Fruit fly (Drosophila melanogaster) whole organism, embryonic: Measurements from ENCODE around the gene CG12118.

Experiments
- BEAF-32 ChIP-seq: fragments of 200-800 bp; sonication (Bioruptor generic); optimal IDR thresholded peaks from 3 replicates; lab custom pipeline; 2017; ENCODE audit warnings: missing biosample characterization, missing genetic modification characterization, mild to moderate bottlenecking, moderate library complexity, missing genetic modification reagents
- Bgb ChIP-seq: fragments of 200-800 bp; sonication (Bioruptor generic); IDR thresholded peaks from 2 replicates; pipeline ENCODE4 v1.3.6; 2022; ENCODE audit warnings: missing biosample characterization, missing genetic modification characterization; ENCODE audit not compliant: partially characterized antibody
- C15 ChIP-seq: fragments of 200-800 bp; sonication (Bioruptor generic); IDR thresholded peaks from 3 replicates; pipeline ENCODE4 v1.3.6; 2022; ENCODE audit warnings: missing biosample characterization, missing genetic modification characterization
- CG12659 ChIP-seq: fragments of 200-800 bp; sonication (Bioruptor generic); optimal IDR thresholded peaks from 3 replicates; lab custom pipeline; 2017; ENCODE audit warnings: mild to moderate bottlenecking, missing biosample characterization, missing genetic modification reagents, missing genetic modification characterization
- CG13287 ChIP-seq: fragments of 200-800 bp; sonication (Bioruptor generic); IDR thresholded peaks from 2 replicates; pipeline ENCODE4 v1.3.6; 2022; ENCODE audit warnings: missing biosample characterization, missing genetic modification characterization; ENCODE audit not compliant: partially characterized antibody
- CG14860 ChIP-seq: fragments of 200-800 bp; sonication (Bioruptor generic); IDR thresholded peaks from 3 replicates; pipeline ENCODE4 v1.3.6; 2022; ENCODE audit warnings: missing biosample characterization, missing genetic modification characterization; ENCODE audit not compliant: partially characterized antibody
- CG15514 ChIP-seq: fragments of 200-800 bp; sonication (Bioruptor generic); optimal IDR thresholded peaks from 3 replicates; lab custom pipeline; 2017; ENCODE audit warnings: missing biosample characterization, missing genetic modification characterization, mild to moderate bottlenecking, moderate library complexity, missing genetic modification reagents
- CG16813 ChIP-seq: fragments of 200-800 bp; sonication (Bioruptor generic); IDR thresholded peaks from 3 replicates; pipeline ENCODE4 v1.3.6; 2022; ENCODE audit warnings: missing biosample characterization, missing genetic modification characterization; ENCODE audit not compliant: partially characterized antibody
- CG16863 ChIP-seq: fragments of 200-800 bp; sonication (Bioruptor generic); optimal IDR thresholded peaks from 3 replicates; lab custom pipeline; 2016; ENCODE audit warnings: missing biosample characterization, missing genetic modification characterization
- CG17568 ChIP-seq: fragments of 200-800 bp; sonication (Bioruptor generic); optimal IDR thresholded peaks from 2 replicates; lab custom pipeline; 2018; ENCODE audit warnings: missing biosample characterization, mild to moderate bottlenecking, missing genetic modification characterization, moderate library complexity
- CG18599 ChIP-seq: fragments of 200-800 bp; sonication (Bioruptor generic); optimal IDR thresholded peaks from 3 replicates; lab custom pipeline; 2017; ENCODE audit warnings: missing biosample characterization, missing genetic modification characterization, mild to moderate bottlenecking, moderate library complexity, missing genetic modification reagents
- CG30020 ChIP-seq: fragments of 200-800 bp; optimal IDR thresholded peaks from 2 replicates; lab custom pipeline; 2019; ENCODE audit warnings: missing biosample characterization, mild to moderate bottlenecking, missing genetic modification characterization, moderate library complexity
- CG32772 ChIP-seq: fragments of 200-800 bp; sonication (Bioruptor generic); IDR thresholded peaks from 2 replicates; pipeline ENCODE4 v1.3.6; 2022; ENCODE audit warnings: missing biosample characterization, missing genetic modification characterization
- CG33557 ChIP-seq: fragments of 200-800 bp; sonication (Bioruptor generic); optimal IDR thresholded peaks from 2 replicates; lab custom pipeline; 2019; ENCODE audit warnings: missing biosample characterization, mild to moderate bottlenecking, missing genetic modification characterization, moderate library complexity
- CG34224 ChIP-seq: fragments of 200-800 bp; sonication (Bioruptor generic); IDR thresholded peaks from 3 replicates; pipeline ENCODE4 v1.3.6; 2022; ENCODE audit warnings: missing biosample characterization, missing genetic modification characterization; ENCODE audit not compliant: partially characterized antibody
- CG34422 ChIP-seq: fragments of 200-800 bp; sonication (Bioruptor generic); IDR thresholded peaks from 3 replicates; pipeline ENCODE4 v1.3.6; 2022; ENCODE audit warnings: missing biosample characterization, missing genetic modification characterization
- CG8290 ChIP-seq, 3 experiments: fragments of 200-800 bp; sonication (Bioruptor generic); optimal IDR thresholded peaks; 2 replicates each; lab custom pipeline; 2016 to 2019; ENCODE audit warnings: missing biosample characterization in 3 of 3, missing genetic modification characterization in 3 of 3, mild to moderate bottlenecking in 2 of 3, moderate library complexity in 1 of 3
- Dbx ChIP-seq: fragments of 200-800 bp; sonication (Bioruptor generic); IDR thresholded peaks from 3 replicates; pipeline ENCODE4 v1.3.6; 2022; ENCODE audit warnings: missing biosample characterization, missing genetic modification characterization
- Deaf1 ChIP-seq: fragments of 200-800 bp; optimal IDR thresholded peaks from 3 replicates; lab custom pipeline; 2019; ENCODE audit warnings: missing biosample characterization, mild to moderate bottlenecking, missing genetic modification characterization, moderate library complexity
- Dll ChIP-seq: fragments of 200-800 bp; sonication (Bioruptor generic); IDR thresholded peaks from 4 replicates; pipeline ENCODE4 v1.3.6; 2022; ENCODE audit warnings: missing biosample characterization, missing genetic modification characterization; ENCODE audit not compliant: partially characterized antibody
- E2f2 ChIP-seq: fragments of 200-800 bp; sonication (Bioruptor generic); IDR thresholded peaks from 2 replicates; pipeline ENCODE4 v1.3.6; 2022; ENCODE audit warnings: missing biosample characterization, missing genetic modification characterization
- HLH4C ChIP-seq: fragments of 200-800 bp; sonication (Bioruptor generic); IDR thresholded peaks from 3 replicates; pipeline ENCODE4 v1.3.6; 2022; ENCODE audit warnings: missing biosample characterization, missing genetic modification characterization; ENCODE audit not compliant: partially characterized antibody
- HmgZ ChIP-seq: fragments of 200-800 bp; sonication (Bioruptor generic); optimal IDR thresholded peaks from 2 replicates; lab custom pipeline; 2018; ENCODE audit warnings: missing biosample characterization, mild to moderate bottlenecking, missing genetic modification characterization
- MBD-R2 ChIP-seq: fragments of 200-800 bp; sonication (Bioruptor generic); IDR thresholded peaks from 2 replicates; pipeline ENCODE4 v1.3.6; 2022; ENCODE audit warnings: missing biosample characterization, missing genetic modification characterization
- Nf-YA ChIP-seq: fragments of 200-800 bp; sonication (Bioruptor generic); IDR thresholded peaks from 2 replicates; pipeline ENCODE4 v1.3.6; 2022; ENCODE audit warnings: missing biosample characterization, missing genetic modification characterization
- Pdp1 ChIP-seq, 2 experiments: fragments of 200-800 bp; sonication (Bioruptor generic); optimal IDR thresholded peaks; 3 replicates each; lab custom pipeline; 2016; ENCODE audit warnings: missing biosample characterization in 2 of 2, missing genetic modification characterization in 2 of 2, mild to moderate bottlenecking in 1 of 2, moderate library complexity in 1 of 2
- Scr ChIP-seq: fragments of 200-800 bp; sonication (Bioruptor generic); IDR thresholded peaks from 2 replicates; pipeline ENCODE4 v1.3.6; 2022; ENCODE audit warnings: missing biosample characterization, missing genetic modification characterization; ENCODE audit not compliant: partially characterized antibody
- Sin3A ChIP-seq: fragments of >200 bp; optimal IDR thresholded peaks from 2 replicates; lab custom pipeline; 2018
- Ssrp ChIP-seq: fragments of 200-800 bp; sonication (Bioruptor generic); optimal IDR thresholded peaks from 2 replicates; lab custom pipeline; 2018; ENCODE audit warnings: missing biosample characterization, mild to moderate bottlenecking, missing genetic modification characterization, moderate library complexity
- amos ChIP-seq: fragments of 200-800 bp; sonication (Bioruptor generic); IDR thresholded peaks from 2 replicates; pipeline ENCODE4 v1.3.6; 2022; ENCODE audit warnings: missing biosample characterization, missing genetic modification characterization; ENCODE audit not compliant: partially characterized antibody
- bcd ChIP-seq: fragments of 200-800 bp; sonication (Bioruptor generic); optimal IDR thresholded peaks from 2 replicates; lab custom pipeline; 2017; ENCODE audit warnings: missing biosample characterization, mild to moderate bottlenecking, missing genetic modification characterization
- crp ChIP-seq, 2 experiments: fragments of 200-800 bp; sonication (Bioruptor generic); optimal IDR thresholded peaks; 2 replicates in 1 of 2; 3 replicates in 1 of 2; lab custom pipeline; 2017; ENCODE audit warnings: missing biosample characterization in 2 of 2, missing genetic modification characterization in 2 of 2, mild to moderate bottlenecking in 1 of 2, moderate library complexity in 1 of 2
- dimm ChIP-seq: fragments of 200-800 bp; sonication (Bioruptor generic); IDR thresholded peaks from 2 replicates; pipeline ENCODE4 v1.3.6; 2022; ENCODE audit warnings: missing biosample characterization, missing genetic modification characterization
- en ChIP-seq: fragments of 200-800 bp; sonication (Bioruptor generic); optimal IDR thresholded peaks from 2 replicates; lab custom pipeline; 2016; ENCODE audit warnings: missing biosample characterization, missing genetic modification characterization
- eve ChIP-seq, 2 experiments: fragments of >200 bp; optimal IDR thresholded peaks; 2 replicates each; lab custom pipeline; 2017; ENCODE audit warnings: missing biosample characterization in 2 of 2, missing genetic modification characterization in 2 of 2
- ftz-f1 ChIP-seq: fragments of 200-800 bp; sonication (Bioruptor generic); optimal IDR thresholded peaks from 2 replicates; lab custom pipeline; 2016; ENCODE audit warnings: missing biosample characterization, missing genetic modification characterization
- gfzf ChIP-seq: fragments of 200-800 bp; sonication (Bioruptor generic); optimal IDR thresholded peaks from 2 replicates; lab custom pipeline; 2016; ENCODE audit warnings: missing biosample characterization, mild to moderate bottlenecking, missing genetic modification characterization, moderate library complexity
- hb ChIP-seq: fragments of 200-800 bp; sonication (Bioruptor generic); IDR thresholded peaks from 3 replicates; pipeline ENCODE4 v1.3.6; 2022; ENCODE audit warnings: missing biosample characterization, missing genetic modification characterization; ENCODE audit not compliant: partially characterized antibody
- knrl ChIP-seq: fragments of 200-800 bp; sonication (Bioruptor generic); IDR thresholded peaks from 3 replicates; pipeline ENCODE4 v1.3.6; 2022; ENCODE audit warnings: missing biosample characterization, missing genetic modification characterization; ENCODE audit not compliant: partially characterized antibody
- lbe ChIP-seq: fragments of 200-800 bp; sonication (Bioruptor generic); optimal IDR thresholded peaks from 2 replicates; lab custom pipeline; 2016; ENCODE audit warnings: missing biosample characterization, mild to moderate bottlenecking, missing genetic modification characterization
- nmo ChIP-seq: fragments of 200-800 bp; sonication (Bioruptor generic); optimal IDR thresholded peaks from 2 replicates; lab custom pipeline; 2018; ENCODE audit warnings: missing biosample characterization, mild to moderate bottlenecking, missing genetic modification characterization, moderate library complexity
- odd ChIP-seq: fragments of 200-800 bp; sonication (Bioruptor generic); optimal IDR thresholded peaks from 2 replicates; lab custom pipeline; 2017; ENCODE audit warnings: missing biosample characterization, mild to moderate bottlenecking, missing genetic modification characterization
- ranshi ChIP-seq: fragments of 200-800 bp; sonication (Bioruptor generic); IDR thresholded peaks from 2 replicates; pipeline ENCODE4 v1.3.6; 2022; ENCODE audit warnings: missing biosample characterization, missing genetic modification characterization
- sd ChIP-seq: fragments of 200-800 bp; sonication (Bioruptor generic); optimal IDR thresholded peaks from 3 replicates; lab custom pipeline; 2018; ENCODE audit warnings: missing biosample characterization, mild to moderate bottlenecking, missing genetic modification characterization, moderate library complexity
- sens ChIP-seq: fragments of 200-800 bp; sonication (Bioruptor generic); peaks from one replicate; lab custom pipeline; 2016; ENCODE audit warnings: missing biosample characterization, missing genetic modification characterization
- stwl ChIP-seq: fragments of 200-800 bp; sonication (Bioruptor generic); optimal IDR thresholded peaks from 3 replicates; lab custom pipeline; 2018; ENCODE audit warnings: missing biosample characterization, mild to moderate bottlenecking, missing genetic modification characterization, moderate library complexity
- unc-4 ChIP-seq: fragments of 200-800 bp; sonication (Bioruptor generic); IDR thresholded peaks from 2 replicates; pipeline ENCODE4 v1.3.6; 2022; ENCODE audit warnings: missing biosample characterization, missing genetic modification characterization; ENCODE audit not compliant: partially characterized antibody

The CG12118 gene

DNA sequence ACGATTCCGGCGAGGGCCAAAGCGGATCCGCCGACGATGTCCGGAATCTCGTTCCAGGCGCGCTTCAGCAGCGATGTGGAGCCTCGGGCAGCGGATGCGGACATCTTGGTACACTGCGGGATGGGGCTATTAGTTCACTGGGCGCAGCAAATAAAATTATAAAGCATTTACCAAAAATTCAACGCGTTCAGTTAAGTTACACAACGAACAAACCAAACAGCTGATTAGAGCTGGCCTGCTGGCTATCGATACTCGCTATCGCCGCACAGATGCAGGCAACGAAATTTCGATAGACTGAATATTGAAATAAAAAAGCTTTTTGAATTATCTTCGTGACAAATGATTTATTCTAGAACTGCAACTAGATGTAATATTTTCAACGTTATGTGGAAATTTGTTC is 36.5 kb downstream of the CG12118 start, which contains the start of gene NdufA3 (continued):
- TF ChIP-seq Pdp1 (GFP tag; optimal IDR thresholded peaks at IDR 0.05; lab: Kevin White, UChicago) (peak in 1 of 2 experiments; percentile 99), CG14860 (peak; percentile 69), CG30020 (tag; lab: Kevin White, UChicago) (no peak), Dll (GFP tag; lab: Robert Waterston, UW) (peak; percentile 83), ftz-f1 (peak; percentile 3), MBD-R2 (peak; percentile 82), Dbx (GFP tag; lab: Robert Waterston, UW) (no peak), Scr (GFP tag; lab: Robert Waterston, UW) (peak; percentile 83), Deaf1 (tag; lab: Kevin White, UChicago) (no peak), ranshi (GFP tag; lab: Robert Waterston, UW) (no peak), BEAF-32 (GFP tag; lab: Kevin White, UChicago) (peak; percentile 82), sens (GFP tag; lab: Kevin White, UChicago) (peak; percentile 73), CG12659 (GFP tag; lab: Kevin White, UChicago) (peak; percentile 35), CG16813 (GFP tag; lab: Robert Waterston, UW) (peak; percentile 72), bcd (GFP tag; lab: Kevin White, UChicago) (no peak), hb (GFP tag; lab: Robert Waterston, UW) (peak; percentile 81), knrl (peak; percentile 78), CG8290 (GFP tag; optimal IDR thresholded peaks at IDR 0.05; lab: Kevin White, UChicago) (no peak), CG8290 (tag; optimal IDR thresholded peaks at IDR 0.05; lab: Kevin White, UChicago) (peak in 1 of 2 experiments; percentile 19), CG16863 (GFP tag; lab: Kevin White, UChicago) (no peak), stwl (tag; lab: Kevin White, UChicago) (peak; percentile 23), CG15514 (GFP tag; lab: Kevin White, UChicago) (peak; percentile 18), lbe (GFP tag; lab: Kevin White, UChicago) (no peak), HmgZ (tag; lab: Kevin White, UChicago) (peak; percentile 32)

- TF ChIP-seq CG34422 = peak; percentile 50; the same call in 1 of the 3 replicates
- TF ChIP-seq HLH4C (GFP tag; lab: Robert Waterston, UW) = peak; percentile 39; the same call in 1 of the 3 replicates
- TF ChIP-seq eve (GFP tag; optimal IDR thresholded peaks at IDR 0.05; lab: Kevin White, UChicago) = no peak
- peak; percentile 61; the same call in 1 of the 2 replicates for TF ChIP-seq CG13287 (GFP tag; lab: Robert Waterston, UW)
- peak; percentile 64 for TF ChIP-seq gfzf (GFP tag; lab: Kevin White, UChicago)
- TF ChIP-seq unc-4 (GFP tag; lab: Robert Waterston, UW) = peak; percentile 52; the same call in 1 of the 2 replicates
- TF ChIP-seq crp (GFP tag; optimal IDR thresholded peaks at IDR 0.05; lab: Kevin White, UChicago) = peak in 1 of 2 experiments; percentile 18
- peak; percentile 49 for TF ChIP-seq CG17568
- TF ChIP-seq sd = peak; percentile 34
- no peak for TF ChIP-seq dimm
- TF ChIP-seq BEAF-32 (GFP tag; lab: Kevin White, UChicago) = peak; percentile 61
- peak; percentile 7; the same call in 1 of the 2 replicates for TF ChIP-seq MBD-R2
- peak; percentile 54 for TF ChIP-seq stwl (tag; lab: Kevin White, UChicago)
- TF ChIP-seq en (GFP tag; lab: Kevin White, UChicago) = no peak
- TF ChIP-seq odd = no peak
- no peak for TF ChIP-seq Ssrp (tag; lab: Kevin White, UChicago)
- TF ChIP-seq CG32772 (GFP tag; lab: Robert Waterston, UW) = peak; percentile 45; the same call in 1 of the 2 replicates
- TF ChIP-seq Bgb (GFP tag; lab: Robert Waterston, UW) = 0 out of 2 replicates have a peak, but pooled peaks have one; percentile 15
- peak; percentile 24 for TF ChIP-seq Sin3A (lab: Kevin White, UChicago)
- no peak for TF ChIP-seq CG18599 (GFP tag; lab: Kevin White, UChicago)
- no peak for TF ChIP-seq Nf-YA (GFP tag; lab: Robert Waterston, UW)
- TF ChIP-seq C15 = no peak
- peak; percentile 65 for TF ChIP-seq E2f2 (GFP tag; lab: Robert Waterston, UW)
- peak; percentile 28; the same call in 1 of the 3 replicates for TF ChIP-seq CG34224
- no peak for TF ChIP-seq CG33557 (GFP tag; lab: Kevin White, UChicago)
- peak; percentile 43; the same call in 1 of the 2 replicates for TF ChIP-seq amos (GFP tag; lab: Robert Waterston, UW)
- TF ChIP-seq nmo (GFP tag; lab: Kevin White, UChicago) = no peak
Measured at dm6 chrX:9158366-9158765, 37.8 kb downstream of the CG12118 start, which contains the start of the genes Ost48 and Dlip1. Gene Ost48 (minus strand): TSS chrX:9158515. Gene Dlip1 (plus strand): TSS chrX:9158622.
